Fruit fly (Drosophila melanogaster): Measurements from ENCODE around the gene regucalcin.

Gene regucalcin

DNA sequence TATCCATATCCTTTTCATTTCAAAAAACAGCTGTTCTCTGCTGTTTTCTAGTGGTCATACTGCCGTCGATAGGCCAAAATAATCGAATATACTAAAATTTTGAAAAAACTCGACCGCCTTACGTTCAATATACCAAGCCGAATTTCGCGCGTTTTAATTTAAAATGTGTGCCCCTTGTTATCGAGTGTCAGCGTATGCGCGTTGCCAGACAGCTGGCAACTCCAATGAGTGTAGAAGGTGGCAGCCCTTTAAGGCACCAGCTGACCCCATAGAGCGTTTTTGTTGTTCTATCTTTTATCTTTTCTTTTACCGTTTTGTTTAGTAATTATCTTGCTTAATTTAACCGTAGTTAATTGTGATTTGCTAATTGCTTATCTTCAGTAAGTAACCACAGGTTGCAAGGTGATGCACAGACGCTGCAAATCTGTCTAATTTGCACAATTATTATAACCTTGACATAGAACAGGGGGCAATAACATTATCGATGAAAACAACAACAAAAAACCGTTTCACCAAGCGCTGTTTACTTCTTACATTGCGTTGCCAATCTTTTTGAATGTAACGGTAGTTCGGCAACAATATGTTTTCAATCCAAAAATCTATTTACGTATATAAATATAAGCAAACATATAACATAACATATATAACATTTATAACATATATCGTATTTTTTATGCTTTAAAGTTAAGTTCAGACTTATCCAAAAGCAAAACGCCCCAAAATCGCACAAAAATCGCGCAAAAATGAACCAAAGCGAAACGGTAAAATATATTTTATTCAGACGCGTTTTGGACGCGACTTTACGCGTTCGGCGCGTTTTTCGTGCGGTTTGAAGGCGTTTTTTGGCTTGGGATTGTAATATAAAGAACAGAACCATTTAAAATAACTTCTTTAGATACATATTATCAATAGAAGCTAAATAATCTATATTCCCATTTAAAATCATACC, at the start of gene regucalcin, which contains the start of gene CG1492:
Gene regucalcin, plus strand, starts transcription at position 229 of the 949 bp plus-strand sequence.
Gene CG1492, minus strand, starts transcription at position 63 of the 949 bp plus-strand sequence.
- TF ChIP-seq Ets21C (GFP tag; optimal IDR thresholded peaks at IDR 0.05) = no peak
- TF ChIP-seq svp (GFP tag) = peak; percentile 95
- TF ChIP-seq Ets96B (tag; optimal IDR thresholded peaks at IDR 0.05) = no peak
- no peak for TF ChIP-seq Sox14 (GFP tag; optimal IDR thresholded peaks at IDR 0.05)
- TF ChIP-seq CG9139 (GFP tag; optimal IDR thresholded peaks at IDR 0.05) = no peak
- no peak for TF ChIP-seq dac (GFP tag; optimal IDR thresholded peaks at IDR 0.05)
- no peak for TF ChIP-seq CG3919 (GFP tag; optimal IDR thresholded peaks at IDR 0.05)
- TF ChIP-seq Hr4 (GFP tag; optimal IDR thresholded peaks at IDR 0.05) = no peak
- TF ChIP-seq ss (GFP tag; optimal IDR thresholded peaks at IDR 0.05) = no peak
- TF ChIP-seq acj6 (GFP tag; optimal IDR thresholded peaks at IDR 0.05) = no peak
- no peak for TF ChIP-seq spab (GFP tag; optimal IDR thresholded peaks at IDR 0.05)
- no peak for TF ChIP-seq Sox15 (GFP tag; optimal IDR thresholded peaks at IDR 0.05)
- TF ChIP-seq CG8632 (GFP tag; optimal IDR thresholded peaks at IDR 0.05) = no peak
- TF ChIP-seq CG8319 (GFP tag; optimal IDR thresholded peaks at IDR 0.05) = no peak
- no peak for TF ChIP-seq CG34406 (GFP tag; optimal IDR thresholded peaks at IDR 0.05)
- no peak for TF ChIP-seq CG6163 (GFP tag; IDR thresholded peaks at IDR 0.05)
- no peak for TF ChIP-seq eg (GFP tag; IDR thresholded peaks at IDR 0.05)
- TF ChIP-seq OdsH (GFP tag; optimal IDR thresholded peaks at IDR 0.05) = no peak
- TF ChIP-seq CG31627 (GFP tag; optimal IDR thresholded peaks at IDR 0.05) = no peak
- TF ChIP-seq Eip93F (GFP tag; optimal IDR thresholded peaks at IDR 0.05) = no peak
- peak; percentile 6 for TF ChIP-seq Eip78C (GFP tag)
- TF ChIP-seq dsx (GFP tag; optimal IDR thresholded peaks at IDR 0.05; ENCODE audit: poor library complexity, severe bottlenecking) = peak; percentile 31
- TF ChIP-seq CG11762 (GFP tag; optimal IDR thresholded peaks at IDR 0.05; ENCODE audit: insufficient read depth) = no peak
- no peak for TF ChIP-seq CG11902 (GFP tag; optimal IDR thresholded peaks at IDR 0.05)
- no peak for TF ChIP-seq Smox (GFP tag; optimal IDR thresholded peaks at IDR 0.05)
- no peak for TF ChIP-seq CG10669 (GFP tag; optimal IDR thresholded peaks at IDR 0.05)
- no peak for TF ChIP-seq Met (GFP tag; optimal IDR thresholded peaks at IDR 0.05)
- TF ChIP-seq net (GFP tag; optimal IDR thresholded peaks at IDR 0.05) = no peak
- TF ChIP-seq Hr39 (GFP tag; optimal IDR thresholded peaks at IDR 0.05) = no peak
- TF ChIP-seq esn (GFP tag; optimal IDR thresholded peaks at IDR 0.05) = no peak
- TF ChIP-seq fkh (GFP tag; optimal IDR thresholded peaks at IDR 0.05) = peak; percentile 66
- TF ChIP-seq CG10631 (GFP tag; optimal IDR thresholded peaks at IDR 0.05) = no peak

DNA sequence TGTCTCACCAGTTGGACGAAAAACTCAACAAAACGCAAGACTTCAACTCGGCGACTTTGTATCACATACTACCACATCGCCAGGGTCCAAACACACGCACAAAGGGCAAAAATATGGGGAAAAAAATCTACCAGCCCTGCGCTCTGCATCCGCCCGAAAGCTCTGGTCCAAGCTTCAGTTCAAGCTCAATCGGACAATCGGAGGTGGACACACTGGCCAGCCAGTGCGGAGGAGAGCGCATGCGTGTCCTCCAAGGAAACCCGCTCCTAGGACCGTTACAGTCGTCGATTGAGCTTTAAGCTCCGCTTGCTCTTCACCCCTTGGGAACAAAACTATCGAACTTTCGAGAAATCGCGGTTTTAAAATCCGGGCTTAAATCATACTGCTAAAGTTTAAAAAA, 28.3 kb upstream of the regucalcin start:
- TF ChIP-seq Sox14 (GFP tag; optimal IDR thresholded peaks at IDR 0.05) = no peak
- no peak for TF ChIP-seq CG32006 (GFP tag; optimal IDR thresholded peaks at IDR 0.05)
- TF ChIP-seq Hr38 (GFP tag; optimal IDR thresholded peaks at IDR 0.05) = no peak
- no peak for TF ChIP-seq acj6 (GFP tag; optimal IDR thresholded peaks at IDR 0.05)
- no peak for TF ChIP-seq vri (GFP tag; optimal IDR thresholded peaks at IDR 0.05)
- TF ChIP-seq CG7368 (GFP tag; optimal IDR thresholded peaks at IDR 0.05) = no peak
- TF ChIP-seq lz (GFP tag; optimal IDR thresholded peaks at IDR 0.05) = no peak
- no peak for TF ChIP-seq CG11902 (GFP tag; optimal IDR thresholded peaks at IDR 0.05)
- TF ChIP-seq CG10631 (GFP tag; optimal IDR thresholded peaks at IDR 0.05) = no peak
- no peak for TF ChIP-seq CG8319 (GFP tag; optimal IDR thresholded peaks at IDR 0.05)
- no peak for TF ChIP-seq topi (GFP tag; optimal IDR thresholded peaks at IDR 0.05)
- TF ChIP-seq salr (GFP tag; optimal IDR thresholded peaks at IDR 0.05) = no peak
- no peak for TF ChIP-seq Sox102F (GFP tag; optimal IDR thresholded peaks at IDR 0.05)
- no peak for TF ChIP-seq Ets96B (tag; optimal IDR thresholded peaks at IDR 0.05)
- no peak for TF ChIP-seq CG9139 (GFP tag; optimal IDR thresholded peaks at IDR 0.05)
- no peak for TF ChIP-seq CG3032 (tag; optimal IDR thresholded peaks at IDR 0.05)
